Worm (Caenorhabditis elegans) whole organism, midembryonic: ENCODE measurements around the gene C17E7.9.

Source experiments
- flt-1 ChIP-seq: fragments of 200-800 bp; sonication (Bioruptor generic); IDR thresholded peaks from 2 replicates; pipeline ENCODE4 v1.3.6; 2022; ENCODE audit warnings: missing genetic modification characterization, missing compliant biosample characterization
- klf-2 ChIP-seq: fragments of 200-800 bp; sonication (Bioruptor generic); conservative IDR thresholded peaks from 2 replicates; pipeline ENCODE4 v1.3.6; 2022; ENCODE audit warnings: missing genetic modification reagents, missing genetic modification characterization, missing compliant biosample characterization

- no peak for TF ChIP-seq flt-1
- no peak for TF ChIP-seq klf-2
Observed at ce11 chrV:3905841-3906240, 15.2 kb upstream of the C17E7.9 start, which contains the start of gene nhr-156.
